Worm (Caenorhabditis elegans): ENCODE results near the gene C14C6.6.

DNA sequence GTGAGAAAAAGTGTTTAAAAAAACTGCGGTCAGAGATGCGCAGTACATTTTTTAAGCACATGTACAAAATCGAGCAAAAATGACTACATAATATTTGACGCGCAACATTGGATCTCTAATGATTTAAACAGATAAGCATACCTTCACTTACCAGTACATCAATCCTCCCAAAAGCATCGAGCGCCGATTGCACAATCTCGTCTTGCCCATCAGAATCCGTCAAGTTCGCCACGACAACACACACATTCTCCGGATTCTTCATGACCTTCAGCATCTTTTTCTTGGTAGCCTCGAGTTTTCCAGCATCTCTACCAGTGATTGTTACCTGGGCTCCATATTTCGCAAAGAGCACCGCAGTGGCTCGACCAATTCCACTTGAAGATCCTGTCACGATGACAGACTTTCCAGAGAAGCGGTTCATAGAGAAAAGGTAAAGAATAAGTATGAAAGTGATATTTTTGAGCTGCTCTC, 45.0 kb downstream of the C14C6.6 start, which contains the start of gene T01G6.10:
- TF ChIP-seq nhr-11 (tag; optimal IDR thresholded peaks at IDR 0.05): no peak
- TF ChIP-seq ZK546.5 (tag; optimal IDR thresholded peaks at IDR 0.05): no peak
- TF ChIP-seq mdl-1 (tag; optimal IDR thresholded peaks at IDR 0.05): no peak
- TF ChIP-seq skn-1 (tag; optimal IDR thresholded peaks at IDR 0.05): no peak
- no peak for TF ChIP-seq snpc-4 (tag; optimal IDR thresholded peaks at IDR 0.05)
